Fruit fly (Drosophila melanogaster) whole organism, wandering third instar larva: Measurements from ENCODE around the gene CG9098.

Experiments
- Abd-B ChIP-seq: fragments of >200 bp; optimal IDR thresholded peaks from 2 replicates; lab custom pipeline; 2017; ENCODE audit warnings: missing biosample characterization, missing genetic modification characterization
- CG32264 ChIP-seq: fragments of 200-800 bp; sonication (Bioruptor generic); optimal IDR thresholded peaks from 2 replicates; lab custom pipeline; 2016; ENCODE audit warnings: missing biosample characterization, missing genetic modification characterization
- CG9705 ChIP-seq: fragments of 200-800 bp; sonication (Bioruptor generic); optimal IDR thresholded peaks from 2 replicates; lab custom pipeline; 2018; ENCODE audit warnings: missing biosample characterization, mild to moderate bottlenecking, missing genetic modification characterization
- CrebA ChIP-seq: fragments of 200-800 bp; sonication (Bioruptor generic); optimal IDR thresholded peaks from 2 replicates; lab custom pipeline; 2016; ENCODE audit warnings: missing biosample characterization, mild to moderate bottlenecking, missing genetic modification characterization, borderline replicate concordance
- Dfd ChIP-seq: fragments of >200 bp; optimal IDR thresholded peaks from 2 replicates; lab custom pipeline; 2017; ENCODE audit warnings: missing biosample characterization, missing genetic modification characterization
- Dif ChIP-seq: fragments of 200-275, 200-300 bp; sonication (Bioruptor generic); optimal IDR thresholded peaks from 2 replicates; lab custom pipeline; 2018; ENCODE audit warnings: missing biosample characterization, missing genetic modification characterization; ENCODE audit not compliant: partially characterized antibody
- GATAd ChIP-seq: sonication (Bioruptor generic); optimal IDR thresholded peaks from 2 replicates; lab custom pipeline; 2016; ENCODE audit warnings: missing biosample characterization, missing genetic modification characterization
- HLH106 ChIP-seq: fragments of 200-800 bp; optimal IDR thresholded peaks from 3 replicates; lab custom pipeline; 2019; ENCODE audit warnings: missing biosample characterization, mild to moderate bottlenecking, missing genetic modification characterization, moderate library complexity
- Hnf4 ChIP-seq: fragments of 200-800 bp; sonication (Bioruptor generic); optimal IDR thresholded peaks from 2 replicates; lab custom pipeline; 2016; ENCODE audit warnings: missing biosample characterization, mild to moderate bottlenecking, missing genetic modification characterization
- Hr78 ChIP-seq: fragments of >200 bp; optimal IDR thresholded peaks from 2 replicates; lab custom pipeline; 2017; ENCODE audit warnings: missing biosample characterization, missing genetic modification characterization
- Hr83 ChIP-seq: fragments of 200-300 bp; sonication (Bioruptor generic); optimal IDR thresholded peaks from 2 replicates; lab custom pipeline; 2016; ENCODE audit warnings: missing biosample characterization, mild to moderate bottlenecking, missing genetic modification characterization, moderate library complexity; ENCODE audit not compliant: poor library complexity, severe bottlenecking
- Jra ChIP-seq: sonication (Bioruptor generic); optimal IDR thresholded peaks from 2 replicates; lab custom pipeline; 2016; ENCODE audit warnings: missing biosample characterization, missing genetic modification characterization
- Mio ChIP-seq: sonication (Bioruptor generic); optimal IDR thresholded peaks from 2 replicates; lab custom pipeline; 2016; ENCODE audit warnings: missing biosample characterization, missing genetic modification characterization
- Myc ChIP-seq: fragments of >200 bp; optimal IDR thresholded peaks from 2 replicates; lab custom pipeline; 2017
- N ChIP-seq: fragments of >200 bp; optimal IDR thresholded peaks from 2 replicates; lab custom pipeline; 2018; ENCODE audit warnings: missing biosample characterization, missing external identifiers, missing genetic modification characterization
- OdsH ChIP-seq: fragments of 200-800 bp; sonication (Bioruptor generic); optimal IDR thresholded peaks from 2 replicates; lab custom pipeline; 2016; ENCODE audit warnings: missing biosample characterization, mild to moderate bottlenecking, missing genetic modification characterization
- Rel ChIP-seq, 2 experiments: fragments of 200-800 bp; sonication (Bioruptor generic) in 1 of 2; optimal IDR thresholded peaks; 2 replicates in 1 of 2; 3 replicates in 1 of 2; lab custom pipeline; 2016 to 2019; ENCODE audit warnings: mild to moderate bottlenecking in 2 of 2, missing biosample characterization in 2 of 2, missing genetic modification characterization in 2 of 2, moderate library complexity in 1 of 2
- Sp1 ChIP-seq: fragments of 200-800 bp; sonication (Bioruptor generic); optimal IDR thresholded peaks from 3 replicates; lab custom pipeline; 2019; ENCODE audit warnings: missing biosample characterization, mild to moderate bottlenecking, missing genetic modification characterization, moderate library complexity
- Vsx2 ChIP-seq: fragments of 200-300, 225-300 bp; sonication (Bioruptor generic); optimal IDR thresholded peaks from 2 replicates; lab custom pipeline; 2018; ENCODE audit warnings: missing biosample characterization, missing genetic modification characterization; ENCODE audit not compliant: partially characterized antibody
- br ChIP-seq: fragments of 200-800 bp; sonication (Bioruptor generic); optimal IDR thresholded peaks from 2 replicates; lab custom pipeline; 2016; ENCODE audit warnings: missing biosample characterization, missing genetic modification characterization
- brk ChIP-seq: fragments of 200-800 bp; sonication (Bioruptor generic); optimal IDR thresholded peaks from 2 replicates; lab custom pipeline; 2016; ENCODE audit warnings: missing biosample characterization, mild to moderate bottlenecking, missing genetic modification characterization
- dl ChIP-seq, 2 experiments: fragments of 175-275, 200-275 bp in 1 of 2; fragments of 200-275 bp in 1 of 2; sonication (Bioruptor generic); optimal IDR thresholded peaks; lab custom pipeline; 2018; ENCODE audit warnings: mild to moderate bottlenecking in 2 of 2, missing biosample characterization in 2 of 2, missing genetic modification characterization in 2 of 2, moderate library complexity in 2 of 2; ENCODE audit not compliant: partially characterized antibody in 2 of 2, insufficient read depth in 1 of 2
- dmrt93B ChIP-seq: fragments of 200-800 bp; sonication (Bioruptor generic); optimal IDR thresholded peaks from 2 replicates; lab custom pipeline; 2018; ENCODE audit warnings: missing biosample characterization, mild to moderate bottlenecking, missing genetic modification characterization
- dsf ChIP-seq: sonication (Bioruptor generic); optimal IDR thresholded peaks from 2 replicates; lab custom pipeline; 2016; ENCODE audit warnings: missing biosample characterization, missing genetic modification characterization, borderline replicate concordance
- ey ChIP-seq: fragments of 200-800 bp; sonication (Bioruptor generic); optimal IDR thresholded peaks from 2 replicates; lab custom pipeline; 2016; ENCODE audit warnings: missing biosample characterization, missing genetic modification characterization
- foxo ChIP-seq, 2 experiments: fragments of 200-800 bp; sonication (Bioruptor generic); optimal IDR thresholded peaks; 2 replicates in 1 of 2; 3 replicates in 1 of 2; lab custom pipeline; 2016 to 2017; ENCODE audit warnings: missing biosample characterization in 2 of 2, missing genetic modification characterization in 2 of 2
- fru ChIP-seq: fragments of 200-800 bp; sonication (Bioruptor generic); optimal IDR thresholded peaks from 3 replicates; lab custom pipeline; 2016; ENCODE audit warnings: missing biosample characterization, mild to moderate bottlenecking, missing genetic modification characterization
- h ChIP-seq: fragments of 200-800 bp; sonication (Bioruptor generic); optimal IDR thresholded peaks from 3 replicates; lab custom pipeline; 2016; ENCODE audit warnings: missing biosample characterization, mild to moderate bottlenecking, missing genetic modification characterization
- jim ChIP-seq: fragments of 175-275, 200-325 bp; sonication (Bioruptor generic); optimal IDR thresholded peaks from 2 replicates; lab custom pipeline; 2016; ENCODE audit warnings: missing biosample characterization, mild to moderate bottlenecking, missing genetic modification characterization
- lola ChIP-seq: fragments of >200 bp; optimal IDR thresholded peaks from 2 replicates; lab custom pipeline; 2017; ENCODE audit warnings: missing biosample characterization, missing genetic modification characterization
- pan ChIP-seq: fragments of >200 bp; optimal IDR thresholded peaks from 2 replicates; lab custom pipeline; 2017
- psq ChIP-seq: fragments of 200-800 bp; sonication (Bioruptor generic); optimal IDR thresholded peaks from 3 replicates; lab custom pipeline; 2017; ENCODE audit warnings: missing biosample characterization, mild to moderate bottlenecking, missing genetic modification characterization, moderate library complexity
- rgr ChIP-seq: fragments of 200-800 bp; sonication (Bioruptor generic); optimal IDR thresholded peaks from 3 replicates; lab custom pipeline; 2016; ENCODE audit warnings: missing biosample characterization, mild to moderate bottlenecking, missing genetic modification characterization
- sage ChIP-seq: fragments of 200-800 bp; sonication (Bioruptor generic); optimal IDR thresholded peaks from 2 replicates; lab custom pipeline; 2016; ENCODE audit warnings: missing biosample characterization, mild to moderate bottlenecking, missing genetic modification characterization
- sv ChIP-seq: fragments of 200-800 bp; sonication (Bioruptor generic); optimal IDR thresholded peaks from 3 replicates; lab custom pipeline; 2016; ENCODE audit warnings: missing biosample characterization, missing genetic modification characterization
- tai ChIP-seq: sonication (Bioruptor generic); optimal IDR thresholded peaks from 2 replicates; lab custom pipeline; 2016; ENCODE audit warnings: missing biosample characterization, missing genetic modification characterization
- usp ChIP-seq: fragments of >200 bp; optimal IDR thresholded peaks from 2 replicates; lab custom pipeline; 2017; ENCODE audit warnings: missing biosample characterization, missing genetic modification characterization
- woc ChIP-seq: sonication (Bioruptor generic); optimal IDR thresholded peaks from 2 replicates; lab custom pipeline; 2016; ENCODE audit warnings: missing biosample characterization, mild to moderate bottlenecking, missing genetic modification characterization

The CG9098 gene

dm6 chr2L:6013071-6013417 is 906 bp upstream of the CG9098 start:
- TF ChIP-seq Rel (GFP tag; optimal IDR thresholded peaks at IDR 0.05; lab: Kevin White, UChicago) (no peak), Rel (tag; optimal IDR thresholded peaks at IDR 0.05; lab: Kevin White, UChicago) (no peak), br (GFP tag; lab: Kevin White, UChicago) (no peak), fru (GFP tag; lab: Kevin White, UChicago) (no peak), CG32264 (GFP tag; lab: Kevin White, UChicago) (no peak), sv (GFP tag; lab: Kevin White, UChicago) (no peak), Dfd (GFP tag; lab: Kevin White, UChicago) (no peak), jim (GFP tag; lab: Kevin White, UChicago) (no peak), brk (GFP tag; lab: Kevin White, UChicago) (no peak), tai (GFP tag; lab: Kevin White, UChicago) (no peak)

dm6 chr2L:6006508-6007232 is 5.5 kb downstream of the CG9098 start, which contains the start of gene Gal:
TSS of gene Gal (minus strand) at chr2L:6006827.
- TF ChIP-seq h (GFP tag; lab: Kevin White, UChicago) (no peak), Vsx2 (GFP tag; lab: Kevin White, UChicago) (peak; percentile 3), woc (GFP tag; lab: Kevin White, UChicago) (no peak), CrebA (GFP tag; lab: Kevin White, UChicago) (no peak), sv (GFP tag; lab: Kevin White, UChicago) (no peak)

DNA sequence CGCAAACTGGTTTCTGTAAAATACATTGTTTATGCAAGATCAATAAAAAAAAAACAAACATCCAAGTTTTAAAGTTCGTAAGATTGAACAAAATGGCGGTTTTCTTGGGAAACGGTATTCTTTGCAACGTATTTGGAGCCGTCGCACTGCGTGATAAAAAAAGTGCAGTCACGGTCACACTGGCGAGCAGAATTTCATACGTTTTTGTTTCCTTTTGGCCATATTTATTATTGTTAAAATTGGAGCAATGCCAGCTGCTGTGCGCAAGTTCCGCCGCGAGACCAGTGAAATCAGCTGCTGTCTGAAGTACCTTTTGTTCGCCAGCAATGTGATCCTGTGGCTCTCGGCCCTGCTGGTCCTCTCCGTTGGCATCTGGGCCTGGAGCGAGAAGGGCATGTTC is 12.1 kb downstream of the CG9098 start, which contains the start of gene Tsp26A:
Gene Tsp26A (plus strand): TSS at position 164 of the 400 bp plus-strand sequence.
- TF ChIP-seq Vsx2 (GFP tag; lab: Kevin White, UChicago) = no peak
- TF ChIP-seq Hnf4 (GFP tag; lab: Kevin White, UChicago) = no peak
- no peak for TF ChIP-seq woc (GFP tag; lab: Kevin White, UChicago)

dm6 chr2L:5999247-5999646 is 12.9 kb downstream of the CG9098 start, which contains the start of gene Kdm5:
TSS of gene Kdm5 (minus strand) at chr2L:5999501.
- no peak for TF ChIP-seq Vsx2 (GFP tag; lab: Kevin White, UChicago)
- TF ChIP-seq Jra (GFP tag; lab: Kevin White, UChicago) = no peak
- TF ChIP-seq tai (GFP tag; lab: Kevin White, UChicago) = no peak
- no peak for TF ChIP-seq Dif (GFP tag; lab: Kevin White, UChicago)
- no peak for TF ChIP-seq OdsH
- TF ChIP-seq Myc (lab: Kevin White, UChicago) = no peak
- TF ChIP-seq CG32264 (GFP tag; lab: Kevin White, UChicago) = no peak
- TF ChIP-seq GATAd (GFP tag; lab: Kevin White, UChicago) = no peak
- no peak for TF ChIP-seq CG9705 (GFP tag; lab: Kevin White, UChicago)
- TF ChIP-seq dmrt93B (GFP tag; lab: Kevin White, UChicago) = peak; percentile 1
- no peak for TF ChIP-seq N (GFP tag; lab: Kevin White, UChicago)
- TF ChIP-seq Rel (GFP tag; optimal IDR thresholded peaks at IDR 0.05; lab: Kevin White, UChicago) = no peak
- peak; percentile 87 for TF ChIP-seq Rel (tag; optimal IDR thresholded peaks at IDR 0.05; lab: Kevin White, UChicago)
- no peak for TF ChIP-seq brk (GFP tag; lab: Kevin White, UChicago)
- TF ChIP-seq Hnf4 (GFP tag; lab: Kevin White, UChicago) = no peak
- peak; percentile 27 for TF ChIP-seq HLH106 (tag; lab: Kevin White, UChicago)
- TF ChIP-seq br (GFP tag; lab: Kevin White, UChicago) = peak; percentile 56
- TF ChIP-seq Hr78 (GFP tag; lab: Kevin White, UChicago) = no peak
- TF ChIP-seq jim (GFP tag; lab: Kevin White, UChicago) = no peak
- TF ChIP-seq dsf (GFP tag; lab: Kevin White, UChicago) = no peak
- TF ChIP-seq foxo (GFP tag; optimal IDR thresholded peaks at IDR 0.05; lab: Kevin White, UChicago) = peak in 1 of 2 experiments; percentile 38
- TF ChIP-seq sage = no peak
- TF ChIP-seq Hr83 (GFP tag; lab: Kevin White, UChicago) = peak; percentile 82
- no peak for TF ChIP-seq Dfd (GFP tag; lab: Kevin White, UChicago)
- TF ChIP-seq sv (GFP tag; lab: Kevin White, UChicago) = no peak
- no peak for TF ChIP-seq lola (GFP tag; lab: Kevin White, UChicago)
- peak; percentile 36 for TF ChIP-seq h (GFP tag; lab: Kevin White, UChicago)
- no peak for TF ChIP-seq CrebA (GFP tag; lab: Kevin White, UChicago)
- TF ChIP-seq Mio (GFP tag; lab: Kevin White, UChicago) = no peak
- peak; percentile 17 for TF ChIP-seq ey (GFP tag; lab: Kevin White, UChicago)
- no peak for TF ChIP-seq dl (GFP tag; optimal IDR thresholded peaks at IDR 0.05; lab: Kevin White, UChicago; ENCODE audit: insufficient read depth in 1 of 2, partially characterized antibody in 2 of 2)
- no peak for TF ChIP-seq usp (GFP tag; lab: Kevin White, UChicago)
- TF ChIP-seq woc (GFP tag; lab: Kevin White, UChicago) = no peak
- TF ChIP-seq psq (GFP tag; lab: Kevin White, UChicago) = peak; percentile 32
- TF ChIP-seq Abd-B = no peak
- TF ChIP-seq fru (GFP tag; lab: Kevin White, UChicago) = peak; percentile 23
- TF ChIP-seq pan = no peak
- TF ChIP-seq Sp1 (GFP tag; lab: Kevin White, UChicago) = peak; percentile 32
- peak; percentile 51 for TF ChIP-seq rgr (GFP tag; lab: Kevin White, UChicago)
